Fruit fly (Drosophila melanogaster) whole organism, prepupa: ENCODE measurements around the gene CG31091.

Experiments
- CG16779 ChIP-seq: fragments of 200-800 bp; sonication (Bioruptor generic); optimal IDR thresholded peaks from 3 replicates; lab custom pipeline; 2017; ENCODE audit warnings: missing biosample characterization, mild to moderate bottlenecking, missing genetic modification characterization
- CG34406 ChIP-seq: fragments of 200-800 bp; sonication (Bioruptor generic); optimal IDR thresholded peaks from 3 replicates; lab custom pipeline; 2016; ENCODE audit warnings: missing biosample characterization, missing genetic modification characterization
- CG6854 ChIP-seq: fragments of 200-800 bp; sonication (Bioruptor generic); optimal IDR thresholded peaks from 2 replicates; lab custom pipeline; 2017; ENCODE audit warnings: missing biosample characterization, mild to moderate bottlenecking, missing genetic modification characterization
- Lpt ChIP-seq: fragments of 200-800 bp; sonication (Bioruptor generic); optimal IDR thresholded peaks from 3 replicates; lab custom pipeline; 2016; ENCODE audit warnings: missing biosample characterization, missing genetic modification characterization
- OdsH ChIP-seq: fragments of 200-800 bp; sonication (Bioruptor generic); optimal IDR thresholded peaks from 3 replicates; lab custom pipeline; 2016; ENCODE audit warnings: missing biosample characterization, missing genetic modification characterization
- Sox102F ChIP-seq: fragments of 200-800 bp; sonication (Bioruptor generic); optimal IDR thresholded peaks from 2 replicates; lab custom pipeline; 2016; ENCODE audit warnings: missing biosample characterization, mild to moderate bottlenecking, missing genetic modification characterization
- Sox14 ChIP-seq: fragments of 200-800 bp; sonication (Bioruptor generic); optimal IDR thresholded peaks from 3 replicates; lab custom pipeline; 2016; ENCODE audit warnings: missing biosample characterization, missing genetic modification characterization
- eg ChIP-seq: fragments of 200-800 bp; sonication (Bioruptor generic); IDR thresholded peaks from 3 replicates; pipeline ENCODE4 v1.3.6; 2022; ENCODE audit warnings: missing biosample characterization, missing genetic modification characterization
- topi ChIP-seq: fragments of 200-800 bp; sonication (Bioruptor generic); optimal IDR thresholded peaks from 3 replicates; lab custom pipeline; 2016; ENCODE audit warnings: missing biosample characterization, missing genetic modification characterization

- no peak for TF ChIP-seq CG16779
- no peak for TF ChIP-seq eg (GFP tag; lab: Robert Waterston, UW)
- no peak for TF ChIP-seq CG6854 (GFP tag; lab: Kevin White, UChicago)
- TF ChIP-seq Sox102F (GFP tag; lab: Kevin White, UChicago): no peak
- TF ChIP-seq Lpt (GFP tag; lab: Kevin White, UChicago): no peak
- no peak for TF ChIP-seq OdsH (GFP tag; lab: Kevin White, UChicago)
- no peak for TF ChIP-seq topi (GFP tag; lab: Kevin White, UChicago)
- TF ChIP-seq Sox14 (GFP tag; lab: Kevin White, UChicago): no peak
- TF ChIP-seq CG34406 (GFP tag; lab: Kevin White, UChicago): no peak
These were observed 14.6 kb upstream of the CG31091 start for dm6 chr3R:25885136-25885535.
